Worm (Caenorhabditis elegans) whole organism, L4 larva: Measurements from ENCODE around the gene coel-1.

Experiments used
- D1046.2 ChIP-seq: fragments of 200-800 bp; sonication (Bioruptor generic); IDR thresholded peaks from 2 replicates; pipeline ENCODE4 v1.3.6; 2022; ENCODE audit warnings: missing genetic modification characterization, missing compliant biosample characterization
- F26F4.8 ChIP-seq: fragments of 200-800 bp; sonication (Bioruptor generic); conservative IDR thresholded peaks from 2 replicates; pipeline ENCODE4 v1.3.6; 2022; ENCODE audit warnings: missing genetic modification characterization, missing compliant biosample characterization
- F37D6.2 ChIP-seq: sonication (generic microtip); optimal IDR thresholded peaks from 2 replicates; lab custom pipeline; 2016; ENCODE audit warnings: mild to moderate bottlenecking, missing genetic modification characterization, missing compliant biosample characterization
- R02D3.7 ChIP-seq: fragments of 150-350 bp; sonication (generic microtip); optimal IDR thresholded peaks from 3 replicates; lab custom pipeline; 2014; ENCODE audit warnings: missing biosample characterization, missing genetic modification characterization
- T20F7.1 ChIP-seq: fragments of 200-800 bp; sonication (Bioruptor generic); optimal IDR thresholded peaks from 2 replicates; lab custom pipeline; 2018; ENCODE audit warnings: mild to moderate bottlenecking, missing genetic modification characterization, missing compliant biosample characterization
- T26A8.4 ChIP-seq: fragments of 200-800 bp; sonication (Bioruptor generic); IDR thresholded peaks from 2 replicates; pipeline ENCODE4 v1.3.6; 2022; ENCODE audit warnings: missing genetic modification characterization, missing compliant biosample characterization
- Y105C5A.15 ChIP-seq: fragments of 200-800 bp; sonication (Bioruptor generic); IDR thresholded peaks from 2 replicates; pipeline ENCODE4 v1.3.6; 2022; ENCODE audit warnings: missing genetic modification characterization, missing compliant biosample characterization
- Y48G9A.11 ChIP-seq: fragments of 200-800 bp; sonication (Bioruptor generic); IDR thresholded peaks from 2 replicates; pipeline ENCODE4 v1.3.6; 2022; ENCODE audit warnings: missing genetic modification reagents, missing genetic modification characterization, missing compliant biosample characterization
- ZK546.5 ChIP-seq, 2 experiments: sonication (generic microtip); optimal IDR thresholded peaks; 2 replicates each; lab custom pipeline; 2017; ENCODE audit warnings: missing biosample characterization in 2 of 2, missing genetic modification characterization in 2 of 2
- aha-1 ChIP-seq: fragments of 150-350 bp; peaks from one replicate; lab custom pipeline; 2014; ENCODE audit warnings: missing biosample characterization, missing genetic modification characterization
- ama-1 ChIP-seq: fragments of 150-350 bp; optimal IDR thresholded peaks from 2 replicates; lab custom pipeline; 2014; ENCODE audit warnings: inconsistent platforms, mixed read lengths
- ceh-20 ChIP-seq: fragments of 200-800 bp; sonication (Bioruptor generic); IDR thresholded peaks from 2 replicates; pipeline ENCODE4 v1.3.6; 2022; ENCODE audit warnings: missing genetic modification reagents, missing genetic modification characterization, missing compliant biosample characterization
- ceh-28 ChIP-seq: fragments of 150-350 bp; optimal IDR thresholded peaks from 2 replicates; lab custom pipeline; 2014; ENCODE audit warnings: missing biosample characterization, missing genetic modification reagents, missing genetic modification characterization
- ceh-32 ChIP-seq: sonication (generic microtip); optimal IDR thresholded peaks from 2 replicates; lab custom pipeline; 2016; ENCODE audit warnings: mild to moderate bottlenecking, missing genetic modification characterization, missing compliant biosample characterization; ENCODE audit not compliant: poor library complexity
- daf-16 ChIP-seq, 3 experiments: sonication (generic microtip); optimal IDR thresholded peaks; 2 replicates each; lab custom pipeline; 2016 to 2017; ENCODE audit warnings: missing genetic modification characterization in 3 of 3, missing genetic modification reagents in 3 of 3, mild to moderate bottlenecking in 2 of 3, missing compliant biosample characterization in 2 of 3, missing biosample characterization in 1 of 3, moderate library complexity in 1 of 3
- daf-8 ChIP-seq: fragments of 200-800 bp; sonication (Bioruptor generic); IDR thresholded peaks from 2 replicates; pipeline ENCODE4 v1.3.6; 2022; ENCODE audit warnings: missing genetic modification characterization, missing compliant biosample characterization
- dmd-6 ChIP-seq: fragments of 200-800 bp; sonication (Bioruptor generic); IDR thresholded peaks from 2 replicates; pipeline ENCODE4 v1.3.6; 2022; ENCODE audit warnings: missing genetic modification reagents, missing genetic modification characterization, missing compliant biosample characterization
- dpl-1 ChIP-seq: fragments of 150-350 bp; optimal IDR thresholded peaks from 2 replicates; lab custom pipeline; 2014; ENCODE audit warnings: missing biosample characterization, missing genetic modification reagents, missing genetic modification characterization
- duxl-1 ChIP-seq: sonication (generic microtip); optimal IDR thresholded peaks from 2 replicates; lab custom pipeline; 2016; ENCODE audit warnings: mild to moderate bottlenecking, missing genetic modification characterization, moderate library complexity, missing compliant biosample characterization; ENCODE audit not compliant: poor library complexity
- dve-1 ChIP-seq: sonication (generic microtip); optimal IDR thresholded peaks from 2 replicates; lab custom pipeline; 2017; ENCODE audit warnings: antibody characterized with exemption, mild to moderate bottlenecking, missing genetic modification characterization, missing compliant biosample characterization; ENCODE audit not compliant: insufficient read depth
- fkh-10 ChIP-seq: fragments of 150-350 bp; optimal IDR thresholded peaks from 2 replicates; lab custom pipeline; 2014; ENCODE audit warnings: missing biosample characterization, missing genetic modification reagents, missing genetic modification characterization
- hif-1 ChIP-seq, 2 experiments: sonication (generic microtip); optimal IDR thresholded peaks; 2 replicates each; lab custom pipeline; 2016 to 2017; ENCODE audit warnings: missing compliant biosample characterization in 2 of 2, missing genetic modification characterization in 2 of 2, missing genetic modification reagents in 2 of 2, missing genotype in 2 of 2, mild to moderate bottlenecking in 1 of 2
- hlh-11 ChIP-seq: fragments of 200-800 bp; sonication (Bioruptor generic); optimal IDR thresholded peaks from 2 replicates; lab custom pipeline; 2018; ENCODE audit warnings: mild to moderate bottlenecking, missing genetic modification characterization, missing compliant biosample characterization
- hlh-30 ChIP-seq: sonication (generic microtip); optimal IDR thresholded peaks from 2 replicates; lab custom pipeline; 2017; ENCODE audit warnings: antibody characterized with exemption, mild to moderate bottlenecking, missing genetic modification characterization, missing compliant biosample characterization; ENCODE audit not compliant: insufficient read depth
- hmg-1.1 ChIP-seq: fragments of 200-800 bp; sonication (Bioruptor generic); IDR thresholded peaks from 2 replicates; pipeline ENCODE4 v1.3.6; 2022; ENCODE audit warnings: missing genetic modification reagents, missing genetic modification characterization, missing compliant biosample characterization
- lim-7 ChIP-seq: fragments of 200-800 bp; sonication (Bioruptor generic); IDR thresholded peaks from 2 replicates; pipeline ENCODE4 v1.3.6; 2022; ENCODE audit warnings: missing genetic modification characterization, missing compliant biosample characterization
- lin-13 ChIP-seq: fragments of 150-350 bp; optimal IDR thresholded peaks from 2 replicates; lab custom pipeline; 2014; ENCODE audit warnings: missing biosample characterization, missing genetic modification reagents, missing genetic modification characterization
- lin-15B ChIP-seq: fragments of 150-350 bp; sonication (generic microtip); optimal IDR thresholded peaks from 3 replicates; lab custom pipeline; 2014; ENCODE audit warnings: missing biosample characterization, missing genetic modification characterization
- lin-29 ChIP-seq: fragments of 200-800 bp; sonication (Bioruptor generic); IDR thresholded peaks from 2 replicates; pipeline ENCODE4 v1.3.6; 2022; ENCODE audit warnings: missing genetic modification reagents, missing genetic modification characterization, missing compliant biosample characterization
- lin-39 ChIP-seq: fragments of 150-350 bp; optimal IDR thresholded peaks from 2 replicates; lab custom pipeline; 2014; ENCODE audit warnings: missing biosample characterization, missing genetic modification reagents, missing genetic modification characterization
- lsy-2 ChIP-seq, 2 experiments: fragments of 150-350 bp in 1 of 2; sonication (generic microtip) in 1 of 2; optimal IDR thresholded peaks; 2 replicates each; lab custom pipeline; 2014 to 2017; ENCODE audit warnings: missing biosample characterization in 2 of 2, missing genetic modification characterization in 2 of 2
- mdl-1 ChIP-seq, 2 experiments: fragments of 150-350 bp in 1 of 2; sonication (generic microtip) in 1 of 2; optimal IDR thresholded peaks; 2 replicates each; lab custom pipeline; 2014 to 2017; ENCODE audit warnings: missing biosample characterization in 2 of 2, missing genetic modification characterization in 2 of 2
- nhr-11 ChIP-seq: fragments of 150-350 bp; optimal IDR thresholded peaks from 2 replicates; lab custom pipeline; 2014; ENCODE audit warnings: missing biosample characterization, missing genetic modification characterization
- nhr-237 ChIP-seq: sonication (generic microtip); optimal IDR thresholded peaks from 2 replicates; lab custom pipeline; 2017; ENCODE audit warnings: missing biosample characterization, missing genetic modification characterization
- nhr-28 ChIP-seq: fragments of 150-350 bp; optimal IDR thresholded peaks from 2 replicates; lab custom pipeline; 2014; ENCODE audit warnings: missing biosample characterization, missing genetic modification characterization
- nhr-42 ChIP-seq: fragments of 200-800 bp; sonication (Bioruptor generic); IDR thresholded peaks from 2 replicates; pipeline ENCODE4 v1.3.6; 2022; ENCODE audit warnings: missing genetic modification characterization, missing compliant biosample characterization
- nhr-76 ChIP-seq: fragments of 150-350 bp; optimal IDR thresholded peaks from 2 replicates; lab custom pipeline; 2014; ENCODE audit warnings: missing biosample characterization, missing genetic modification characterization
- nhr-77 ChIP-seq: fragments of 150-350 bp; optimal IDR thresholded peaks from 2 replicates; lab custom pipeline; 2014; ENCODE audit warnings: missing biosample characterization, missing genetic modification characterization
- php-3 ChIP-seq: fragments of 200-800 bp; sonication (Bioruptor generic); IDR thresholded peaks from 2 replicates; pipeline ENCODE4 v1.3.6; 2022; ENCODE audit warnings: missing genetic modification reagents, missing genetic modification characterization, missing compliant biosample characterization
- rbr-2 ChIP-seq: sonication (generic microtip); optimal IDR thresholded peaks from 2 replicates; lab custom pipeline; 2016; ENCODE audit warnings: missing genotype, missing genetic modification characterization, missing compliant biosample characterization
- snpc-1.2 ChIP-seq: fragments of 200-800 bp; sonication (Bioruptor generic); IDR thresholded peaks from 2 replicates; pipeline ENCODE4 v1.3.6; 2022; ENCODE audit warnings: missing genetic modification reagents, missing genetic modification characterization, missing compliant biosample characterization
- snpc-4 ChIP-seq: fragments of 150-350 bp; optimal IDR thresholded peaks from 2 replicates; lab custom pipeline; 2014; ENCODE audit warnings: missing biosample characterization, missing genetic modification characterization
- spr-3 ChIP-seq: fragments of 200-800 bp; sonication (Bioruptor generic); optimal IDR thresholded peaks from 2 replicates; lab custom pipeline; 2018; ENCODE audit warnings: mild to moderate bottlenecking, missing genetic modification characterization, missing compliant biosample characterization
- tag-97 ChIP-seq: fragments of 200-800 bp; sonication (Bioruptor generic); IDR thresholded peaks from 2 replicates; pipeline ENCODE4 v1.3.6; 2022; ENCODE audit warnings: missing genetic modification characterization, missing compliant biosample characterization
- tra-1 ChIP-seq: fragments of 200-800 bp; sonication (Bioruptor generic); IDR thresholded peaks from 2 replicates; pipeline ENCODE4 v1.3.6; 2022; ENCODE audit warnings: missing genetic modification reagents, missing genetic modification characterization, missing compliant biosample characterization
- unc-62 ChIP-seq, 3 experiments: fragments of 150-350 bp in 1 of 3; sonication (generic microtip); optimal IDR thresholded peaks in 2 of 3; peaks in 1 of 3; 1 replicate in 1 of 3; 2 replicates in 2 of 3; lab custom pipeline; 2014 to 2017; ENCODE audit warnings: missing biosample characterization in 3 of 3, missing genetic modification characterization in 3 of 3, missing genetic modification reagents in 3 of 3, missing genotype in 1 of 3
- zfp-2 ChIP-seq: sonication (generic microtip); optimal IDR thresholded peaks from 2 replicates; lab custom pipeline; 2016; ENCODE audit warnings: mild to moderate bottlenecking, missing genetic modification characterization, missing compliant biosample characterization
- zip-11 ChIP-seq: fragments of 200-800 bp; sonication (Bioruptor generic); IDR thresholded peaks from 2 replicates; pipeline ENCODE4 v1.3.6; 2022; ENCODE audit warnings: missing genetic modification characterization, missing compliant biosample characterization
- zip-2 ChIP-seq: fragments of 150-350 bp; optimal IDR thresholded peaks from 2 replicates; lab custom pipeline; 2014; ENCODE audit warnings: missing biosample characterization, missing genetic modification characterization
- ztf-11 ChIP-seq: fragments of 150-350 bp; optimal IDR thresholded peaks from 2 replicates; lab custom pipeline; 2014; ENCODE audit warnings: missing biosample characterization, missing genetic modification characterization
- ztf-7 ChIP-seq: fragments of 150-350 bp; optimal IDR thresholded peaks from 2 replicates; lab custom pipeline; 2014; ENCODE audit warnings: missing biosample characterization, missing genetic modification characterization

The coel-1 gene

DNA sequence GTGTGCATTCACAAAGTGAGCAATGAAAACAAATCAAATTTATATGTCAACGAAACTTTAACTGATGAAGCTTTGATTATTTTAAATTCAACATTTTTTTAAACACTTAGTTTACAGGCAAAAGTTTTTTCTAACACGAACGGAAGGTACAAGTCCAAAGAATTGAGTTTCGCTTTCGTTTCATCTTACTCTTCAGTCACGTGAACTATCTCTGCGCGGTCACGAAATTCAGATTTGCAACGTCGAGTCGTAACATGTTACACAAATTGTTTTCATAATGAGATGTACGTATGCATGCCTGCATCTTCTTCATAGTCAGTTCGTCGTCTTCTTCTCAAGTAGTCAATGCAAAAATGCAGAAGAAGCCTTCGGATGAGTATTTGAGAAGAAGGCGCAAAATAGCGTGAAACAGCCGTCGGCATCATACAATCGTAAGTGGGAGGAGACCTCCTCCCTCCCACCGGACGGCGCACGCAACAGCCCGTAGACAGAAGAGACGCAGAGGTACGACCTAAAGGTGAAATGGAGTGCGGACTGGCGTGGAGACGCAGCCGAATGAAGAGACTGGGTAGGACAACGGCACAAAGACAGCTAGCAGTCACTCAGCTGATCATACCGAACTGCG is at the start of gene coel-1:
coel-1 (plus strand) TSS at position 381 of the 625 bp plus-strand sequence.
- TF ChIP-seq hmg-1.1 (GFP tag; lab: Robert Waterston, UW) (peak; percentile 72), tra-1 (GFP tag; lab: Robert Waterston, UW) (no peak), ztf-11 (tag; lab: Kevin White, UChicago) (no peak), zip-2 (tag; lab: Kevin White, UChicago) (no peak), lin-29 (GFP tag; lab: Robert Waterston, UW) (no peak), spr-3 (GFP tag; lab: Kevin White, UChicago) (no peak), nhr-42 (GFP tag; lab: Robert Waterston, UW) (no peak), mdl-1 (tag; optimal IDR thresholded peaks at IDR 0.05; lab: Kevin White, UChicago) (peak; percentile 45 to 65), fkh-10 (GFP tag; lab: Kevin White, UChicago) (peak; percentile 0), ceh-32 (tag; lab: Kevin White, UChicago) (no peak), dve-1 (tag; lab: Kevin White, UChicago) (peak; percentile 35), dpl-1 (GFP tag; lab: Kevin White, UChicago) (no peak), daf-16 (GFP tag; optimal IDR thresholded peaks at IDR 0.05; lab: Kevin White, UChicago) (no peak), daf-16 (tag; optimal IDR thresholded peaks at IDR 0.05; lab: Kevin White, UChicago) (peak; percentile 37), lsy-2 (tag; optimal IDR thresholded peaks at IDR 0.05; lab: Kevin White, UChicago) (peak in 1 of 2 experiments; percentile 33), ceh-20 (GFP tag; lab: Robert Waterston, UW) (no peak), T20F7.1 (GFP tag; lab: Kevin White, UChicago) (no peak), D1046.2 (GFP tag; lab: Robert Waterston, UW) (no peak), php-3 (no peak), lin-13 (GFP tag; lab: Kevin White, UChicago) (peak; percentile 2), unc-62 (GFP tag; optimal IDR thresholded peaks at IDR 0.05 in 1 of 2; lab: Kevin White, UChicago) (peak in 1 of 2 experiments; percentile 99), unc-62 (tag; optimal IDR thresholded peaks at IDR 0.05; lab: Kevin White, UChicago) (no peak), ceh-28 (tag; lab: Kevin White, UChicago) (no peak), ztf-7 (tag; lab: Kevin White, UChicago) (no peak), duxl-1 (tag; lab: Kevin White, UChicago) (no peak), hlh-11 (peak; percentile 88), rbr-2 (tag; lab: Kevin White, UChicago) (peak; percentile 59), F37D6.2 (tag; lab: Kevin White, UChicago) (peak; percentile 5), lim-7 (GFP tag; lab: Robert Waterston, UW) (no peak), nhr-28 (peak; percentile 14), zip-11 (GFP tag; lab: Robert Waterston, UW) (no peak), daf-8 (GFP tag; lab: Robert Waterston, UW) (no peak), Y48G9A.11 (GFP tag; lab: Robert Waterston, UW) (no peak), ama-1 (lab: Kevin White, UChicago) (no peak), dmd-6 (GFP tag; lab: Robert Waterston, UW) (0 out of 2 replicates have a peak, but pooled peaks have one; percentile 17), aha-1 (tag; lab: Kevin White, UChicago) (peak; percentile 55), lin-15B (tag; lab: Kevin White, UChicago) (no peak), nhr-11 (no peak), tag-97 (GFP tag; lab: Robert Waterston, UW) (no peak), F26F4.8 (GFP tag; lab: Robert Waterston, UW) (no peak), nhr-77 (no peak), T26A8.4 (GFP tag; lab: Robert Waterston, UW) (peak; percentile 67), hlh-30 (tag; lab: Kevin White, UChicago) (peak; percentile 85), zfp-2 (tag; lab: Kevin White, UChicago) (no peak), ZK546.5 (tag; optimal IDR thresholded peaks at IDR 0.05; lab: Kevin White, UChicago) (no peak), nhr-76 (tag; lab: Kevin White, UChicago) (no peak), Y105C5A.15 (GFP tag; lab: Robert Waterston, UW) (no peak), snpc-1.2 (no peak), nhr-237 (no peak), hif-1 (tag; optimal IDR thresholded peaks at IDR 0.05; lab: Kevin White, UChicago) (peak in 1 of 2 experiments; percentile 4), lin-39 (tag; lab: Kevin White, UChicago) (no peak), R02D3.7 (no peak), snpc-4 (tag; lab: Kevin White, UChicago) (no peak)
